Worm (Caenorhabditis elegans) whole organism, L3 larva: ENCODE results near the gene C08G9.2.

Experiments
- R02D3.7 ChIP-seq: fragments of 150-350 bp; optimal IDR thresholded peaks from 2 replicates; lab custom pipeline; 2014; ENCODE audit warnings: missing biosample characterization, missing genetic modification characterization
- ZK546.5 ChIP-seq: sonication (generic microtip); optimal IDR thresholded peaks from 2 replicates; lab custom pipeline; 2017; ENCODE audit warnings: missing biosample characterization, missing genetic modification characterization
- aly-2 ChIP-seq: fragments of 150-350 bp; optimal IDR thresholded peaks from 2 replicates; lab custom pipeline; 2014; ENCODE audit warnings: missing biosample characterization, missing genetic modification characterization
- ama-1 ChIP-seq: fragments of 150-350 bp; optimal IDR thresholded peaks from 2 replicates; lab custom pipeline; 2018
- ceh-28 ChIP-seq: fragments of 150-350 bp; optimal IDR thresholded peaks from 2 replicates; lab custom pipeline; 2014; ENCODE audit warnings: missing biosample characterization, missing genetic modification reagents, missing genetic modification characterization
- ceh-82 ChIP-seq: fragments of 150-350 bp; optimal IDR thresholded peaks from 2 replicates; lab custom pipeline; 2014; ENCODE audit warnings: missing biosample characterization, missing genetic modification characterization
- ceh-9 ChIP-seq: sonication (generic microtip); optimal IDR thresholded peaks from 2 replicates; lab custom pipeline; 2018; ENCODE audit warnings: missing biosample characterization, missing genetic modification characterization
- daf-12 ChIP-seq: fragments of 150-350 bp; optimal IDR thresholded peaks from 2 replicates; lab custom pipeline; 2014; ENCODE audit warnings: missing biosample characterization, missing genetic modification reagents, missing genetic modification characterization
- egl-5 ChIP-seq: fragments of 150-350 bp; optimal IDR thresholded peaks from 2 replicates; lab custom pipeline; 2017; ENCODE audit warnings: missing biosample characterization, missing genetic modification reagents, missing genetic modification characterization, inconsistent platforms
- elt-1 ChIP-seq: fragments of 150-350 bp; optimal IDR thresholded peaks from 2 replicates; lab custom pipeline; 2014; ENCODE audit warnings: missing biosample characterization, missing genetic modification characterization
- elt-2 ChIP-seq: sonication (generic microtip); optimal IDR thresholded peaks from 2 replicates; lab custom pipeline; 2016; ENCODE audit warnings: missing genetic modification reagents, mild to moderate bottlenecking, missing genetic modification characterization, missing compliant biosample characterization
- elt-3 ChIP-seq, 3 experiments: fragments of 150-350 bp in 1 of 3; sonication (generic microtip) in 2 of 3; optimal IDR thresholded peaks; 2 replicates in 2 of 3; 4 replicates in 1 of 3; lab custom pipeline; 2014 to 2017; ENCODE audit warnings: missing biosample characterization in 3 of 3, missing genetic modification characterization in 3 of 3
- eor-1 ChIP-seq, 2 experiments: fragments of 150-350 bp; optimal IDR thresholded peaks; 2 replicates each; lab custom pipeline; 2014 to 2018; ENCODE audit warnings: missing biosample characterization in 2 of 2, missing genetic modification characterization in 2 of 2
- fkh-10 ChIP-seq: sonication (generic microtip); optimal IDR thresholded peaks from 2 replicates; lab custom pipeline; 2017; ENCODE audit warnings: missing biosample characterization, missing genetic modification reagents, missing genetic modification characterization
- fos-1 ChIP-seq: fragments of 150-350 bp; optimal IDR thresholded peaks from 2 replicates; lab custom pipeline; 2014; ENCODE audit warnings: missing biosample characterization, missing genetic modification characterization
- hmg-11 ChIP-seq: sonication (generic microtip); optimal IDR thresholded peaks from 2 replicates; lab custom pipeline; 2016; ENCODE audit warnings: missing genetic modification characterization, missing compliant biosample characterization
- jun-1 ChIP-seq: fragments of 150-350 bp; optimal IDR thresholded peaks from 2 replicates; lab custom pipeline; 2014; ENCODE audit warnings: missing biosample characterization, missing genetic modification reagents, missing genetic modification characterization
- lin-15B ChIP-seq: fragments of 150-350 bp; optimal IDR thresholded peaks from 2 replicates; lab custom pipeline; 2014; ENCODE audit warnings: missing biosample characterization, missing genetic modification characterization
- lin-39 ChIP-seq: fragments of 150-350 bp; optimal IDR thresholded peaks from 2 replicates; lab custom pipeline; 2018; ENCODE audit warnings: missing biosample characterization, missing genetic modification reagents, missing genetic modification characterization
- mdl-1 ChIP-seq: fragments of 150-350 bp; optimal IDR thresholded peaks from 2 replicates; lab custom pipeline; 2014; ENCODE audit warnings: missing biosample characterization, missing genetic modification characterization
- mml-1 ChIP-seq: fragments of 150-350 bp; sonication (generic microtip); optimal IDR thresholded peaks from 3 replicates; lab custom pipeline; 2014; ENCODE audit warnings: missing biosample characterization, missing genetic modification characterization
- nfya-1 ChIP-seq: sonication (generic microtip); optimal IDR thresholded peaks from 2 replicates; lab custom pipeline; 2017; ENCODE audit warnings: missing genetic modification characterization, mild to moderate bottlenecking, missing compliant biosample characterization, antibody characterized with exemption, moderate library complexity; ENCODE audit not compliant: insufficient read depth
- nhr-11 ChIP-seq: fragments of 150-350 bp; optimal IDR thresholded peaks from 2 replicates; lab custom pipeline; 2014; ENCODE audit warnings: missing biosample characterization, missing genetic modification characterization
- nhr-12 ChIP-seq: fragments of 150-350 bp; optimal IDR thresholded peaks from 2 replicates; lab custom pipeline; 2014; ENCODE audit warnings: missing biosample characterization, missing genetic modification characterization
- nhr-23 ChIP-seq: fragments of 150-350 bp; optimal IDR thresholded peaks from 2 replicates; lab custom pipeline; 2014; ENCODE audit warnings: missing biosample characterization, missing genetic modification reagents, missing genetic modification characterization
- nhr-237 ChIP-seq: fragments of 150-350 bp; optimal IDR thresholded peaks from 2 replicates; lab custom pipeline; 2014; ENCODE audit warnings: missing biosample characterization, missing genetic modification characterization
- nhr-25 ChIP-seq: sonication (generic microtip); optimal IDR thresholded peaks from 2 replicates; lab custom pipeline; 2017; ENCODE audit warnings: missing biosample characterization, missing genetic modification characterization
- nhr-28 ChIP-seq: fragments of 150-350 bp; optimal IDR thresholded peaks from 2 replicates; lab custom pipeline; 2014; ENCODE audit warnings: missing biosample characterization, missing genetic modification characterization
- nhr-43 ChIP-seq: sonication (generic microtip); optimal IDR thresholded peaks from 2 replicates; lab custom pipeline; 2016; ENCODE audit warnings: mild to moderate bottlenecking, missing genetic modification characterization, missing compliant biosample characterization; ENCODE audit not compliant: poor library complexity, severe bottlenecking
- nhr-67 ChIP-seq: fragments of 150-350 bp; optimal IDR thresholded peaks from 2 replicates; lab custom pipeline; 2014; ENCODE audit warnings: missing biosample characterization, missing genetic modification characterization
- pha-4 ChIP-seq: fragments of 150-350 bp; optimal IDR thresholded peaks from 2 replicates; lab custom pipeline; 2014; ENCODE audit warnings: missing biosample characterization, missing genetic modification reagents, missing genetic modification characterization
- pqm-1 ChIP-seq: fragments of 150-350 bp; optimal IDR thresholded peaks from 2 replicates; lab custom pipeline; 2017; ENCODE audit warnings: missing biosample characterization, missing genetic modification characterization, inconsistent platforms
- unc-62 ChIP-seq: fragments of 150-350 bp; sonication (generic microtip); optimal IDR thresholded peaks from 4 replicates; lab custom pipeline; 2014; ENCODE audit warnings: missing biosample characterization, missing genetic modification reagents, missing genetic modification characterization
- ztf-4 ChIP-seq: fragments of 150-350 bp; optimal IDR thresholded peaks from 2 replicates; lab custom pipeline; 2014; ENCODE audit warnings: missing biosample characterization, missing genetic modification characterization

The C08G9.2 gene

ce11 chrIV:7679120-7679519 is 6.3 kb upstream of the C08G9.2 start:
- TF ChIP-seq jun-1 (tag; lab: Kevin White, UChicago) (peak; percentile 43), nfya-1 (tag; lab: Kevin White, UChicago) (no peak), pha-4 (tag; lab: Kevin White, UChicago) (peak; percentile 69), pqm-1 (tag; lab: Kevin White, UChicago) (peak; percentile 62), eor-1 (tag; optimal IDR thresholded peaks at IDR 0.05; lab: Kevin White, UChicago) (no peak), elt-2 (peak; percentile 83), nhr-25 (tag; lab: Kevin White, UChicago) (no peak), ceh-82 (tag; lab: Kevin White, UChicago) (no peak), nhr-11 (tag; lab: Kevin White, UChicago) (no peak), unc-62 (GFP tag; lab: Kevin White, UChicago) (no peak)

ce11 chrIV:7674874-7675273 is 2.1 kb upstream of the C08G9.2 start, which contains the start of gene itr-1:
itr-1 (plus strand) TSS chrIV:7675174.
- TF ChIP-seq nhr-237, result no peak
- no peak for TF ChIP-seq fos-1 (tag; lab: Kevin White, UChicago)
- no peak for TF ChIP-seq nhr-28 (tag; lab: Kevin White, UChicago)
- TF ChIP-seq elt-3 (tag; optimal IDR thresholded peaks at IDR 0.05; lab: Kevin White, UChicago), result no peak
- no peak for TF ChIP-seq ztf-4
- no peak for TF ChIP-seq pha-4 (tag; lab: Kevin White, UChicago)
- no peak for TF ChIP-seq eor-1 (tag; optimal IDR thresholded peaks at IDR 0.05; lab: Kevin White, UChicago)
- TF ChIP-seq aly-2 (tag; lab: Kevin White, UChicago), result no peak
- TF ChIP-seq elt-2, result no peak
- no peak for TF ChIP-seq elt-1 (tag; lab: Kevin White, UChicago)
- no peak for TF ChIP-seq mml-1
- TF ChIP-seq R02D3.7 (tag; lab: Kevin White, UChicago), result no peak
- no peak for TF ChIP-seq egl-5
- no peak for TF ChIP-seq unc-62 (GFP tag; lab: Kevin White, UChicago)
- TF ChIP-seq daf-12, result no peak
- TF ChIP-seq lin-15B (tag; lab: Kevin White, UChicago), result no peak
- TF ChIP-seq ceh-28 (tag; lab: Kevin White, UChicago), result no peak
- no peak for TF ChIP-seq nhr-23 (tag; lab: Kevin White, UChicago)

- TF ChIP-seq elt-2, result no peak
- no peak for TF ChIP-seq pqm-1 (tag; lab: Kevin White, UChicago)
- no peak for TF ChIP-seq ZK546.5 (tag; lab: Kevin White, UChicago)
- peak; percentile 49 for TF ChIP-seq nfya-1 (tag; lab: Kevin White, UChicago)
- TF ChIP-seq unc-62 (GFP tag; lab: Kevin White, UChicago), result peak; percentile 57
- TF ChIP-seq ztf-4, result no peak
- TF ChIP-seq ceh-82 (tag; lab: Kevin White, UChicago), result peak; percentile 46
- TF ChIP-seq eor-1 (tag; optimal IDR thresholded peaks at IDR 0.05; lab: Kevin White, UChicago), result no peak
- TF ChIP-seq elt-1 (tag; lab: Kevin White, UChicago), result peak; percentile 77
- TF ChIP-seq ceh-9, result no peak
- TF ChIP-seq mml-1, result no peak
- no peak for TF ChIP-seq hmg-11 (tag; lab: Kevin White, UChicago)
- TF ChIP-seq nhr-67, result no peak
- no peak for TF ChIP-seq nhr-28 (tag; lab: Kevin White, UChicago)
- no peak for TF ChIP-seq jun-1 (tag; lab: Kevin White, UChicago)
- TF ChIP-seq lin-39, result peak; percentile 68
- TF ChIP-seq nhr-43 (tag; lab: Kevin White, UChicago), result no peak
These were observed 9.8 kb downstream of the C08G9.2 start for ce11 chrIV:7663006-7663405.

- TF ChIP-seq ceh-82 (tag; lab: Kevin White, UChicago) (no peak), ceh-9 (no peak), elt-2 (no peak), pha-4 (tag; lab: Kevin White, UChicago) (no peak), unc-62 (GFP tag; lab: Kevin White, UChicago) (no peak), fkh-10 (GFP tag; lab: Kevin White, UChicago) (peak; percentile 4)
- TF ChIP-seq, all 47 proteins: peak for 1
These were observed 11.2 kb downstream of the C08G9.2 start for ce11 chrIV:7661569-7661968.

- TF ChIP-seq nhr-12 (no peak), nfya-1 (tag; lab: Kevin White, UChicago) (peak; percentile 11), ceh-9 (no peak), ama-1 (lab: Kevin White, UChicago) (no peak), elt-2 (no peak), egl-5 (peak; percentile 80), mdl-1 (tag; lab: Kevin White, UChicago) (no peak), R02D3.7 (tag; lab: Kevin White, UChicago) (no peak), lin-39 (peak; percentile 46)
These were observed 13.3 kb downstream of the C08G9.2 start for ce11 chrIV:7659481-7659880.
